Worm (Caenorhabditis elegans): ENCODE data around the gene immp-1.

The immp-1 gene

DNA sequence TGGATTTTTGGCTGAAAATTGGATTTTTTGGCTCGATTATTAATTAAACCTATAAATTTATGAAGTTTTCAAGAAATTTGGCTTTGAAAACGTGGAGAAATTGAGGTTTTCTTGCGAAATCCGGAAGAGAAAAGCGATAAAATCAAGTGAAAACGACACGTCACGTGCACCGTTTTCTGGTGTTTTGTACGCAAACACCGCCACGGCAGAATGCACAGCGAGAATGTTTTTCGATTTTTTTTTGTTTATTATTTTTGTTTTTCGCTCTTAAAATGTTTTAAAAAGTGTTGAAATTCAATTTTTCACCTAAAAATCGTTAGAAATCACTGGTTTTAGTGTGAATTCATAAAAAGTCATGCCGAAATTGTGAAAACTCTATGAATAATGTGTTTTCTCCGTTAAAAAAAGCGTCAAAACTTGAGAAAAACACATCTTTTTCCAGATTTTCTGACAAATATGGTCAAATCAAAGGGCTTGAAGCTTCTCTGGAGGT, at the start of gene immp-1:
Gene immp-1, plus strand, starts transcription at position 443 of the 493 bp plus-strand sequence.
- TF ChIP-seq nhr-28 (tag; optimal IDR thresholded peaks at IDR 0.05): no peak
- no peak for TF ChIP-seq nhr-76 (tag; optimal IDR thresholded peaks at IDR 0.05)
- TF ChIP-seq sea-2 (GFP tag; optimal IDR thresholded peaks at IDR 0.05): no peak
- no peak for TF ChIP-seq R02D3.7 (tag; optimal IDR thresholded peaks at IDR 0.05)
- TF ChIP-seq unc-62 (GFP tag; optimal IDR thresholded peaks at IDR 0.05): no peak
- no peak for TF ChIP-seq elt-3 (tag; optimal IDR thresholded peaks at IDR 0.05)
- TF ChIP-seq lin-39 (tag; optimal IDR thresholded peaks at IDR 0.05): no peak
- TF ChIP-seq lsy-12 (tag; optimal IDR thresholded peaks at IDR 0.05): no peak
- no peak for TF ChIP-seq eor-1 (tag; optimal IDR thresholded peaks at IDR 0.05)
- TF ChIP-seq unc-39 (tag; optimal IDR thresholded peaks at IDR 0.05): no peak
- no peak for TF ChIP-seq mdl-1 (tag; optimal IDR thresholded peaks at IDR 0.05)
- TF ChIP-seq ztf-4 (tag; optimal IDR thresholded peaks at IDR 0.05): no peak
- no peak for TF ChIP-seq ama-1 (optimal IDR thresholded peaks at IDR 0.05)
- TF ChIP-seq fkh-2 (tag; optimal IDR thresholded peaks at IDR 0.05): no peak
- no peak for TF ChIP-seq ztf-11 (tag; optimal IDR thresholded peaks at IDR 0.05)
- TF ChIP-seq nhr-23 (tag; optimal IDR thresholded peaks at IDR 0.05): peak; percentile 68
- TF ChIP-seq egl-27 (tag; optimal IDR thresholded peaks at IDR 0.05): no peak
- no peak for TF ChIP-seq fkh-10 (GFP tag; optimal IDR thresholded peaks at IDR 0.05)
- TF ChIP-seq ceh-16 (tag; optimal IDR thresholded peaks at IDR 0.05): no peak
- TF ChIP-seq ceh-9 (tag; optimal IDR thresholded peaks at IDR 0.05): no peak
- peak; percentile 28 for TF ChIP-seq nhr-25 (tag; optimal IDR thresholded peaks at IDR 0.05)
- no peak for TF ChIP-seq zag-1 (tag; optimal IDR thresholded peaks at IDR 0.05)
- TF ChIP-seq pqm-1 (tag; optimal IDR thresholded peaks at IDR 0.05): no peak
- TF ChIP-seq mml-1 (tag; optimal IDR thresholded peaks at IDR 0.05): no peak
- TF ChIP-seq hmg-11 (tag; optimal IDR thresholded peaks at IDR 0.05): no peak
- TF ChIP-seq pha-4 (tag; optimal IDR thresholded peaks at IDR 0.05): peak; percentile 70
- TF ChIP-seq aly-2 (tag; optimal IDR thresholded peaks at IDR 0.05): no peak
- peak; percentile 44 for TF ChIP-seq snpc-4 (tag; optimal IDR thresholded peaks at IDR 0.05)
- peak; percentile 29 for TF ChIP-seq lin-15B (tag; optimal IDR thresholded peaks at IDR 0.05)
- no peak for TF ChIP-seq tbx-2 (tag; optimal IDR thresholded peaks at IDR 0.05)
- TF ChIP-seq egl-5 (tag; optimal IDR thresholded peaks at IDR 0.05): peak; percentile 22
- peak; percentile 58 for TF ChIP-seq nfya-1 (tag; optimal IDR thresholded peaks at IDR 0.05; ENCODE audit: insufficient read depth)

DNA sequence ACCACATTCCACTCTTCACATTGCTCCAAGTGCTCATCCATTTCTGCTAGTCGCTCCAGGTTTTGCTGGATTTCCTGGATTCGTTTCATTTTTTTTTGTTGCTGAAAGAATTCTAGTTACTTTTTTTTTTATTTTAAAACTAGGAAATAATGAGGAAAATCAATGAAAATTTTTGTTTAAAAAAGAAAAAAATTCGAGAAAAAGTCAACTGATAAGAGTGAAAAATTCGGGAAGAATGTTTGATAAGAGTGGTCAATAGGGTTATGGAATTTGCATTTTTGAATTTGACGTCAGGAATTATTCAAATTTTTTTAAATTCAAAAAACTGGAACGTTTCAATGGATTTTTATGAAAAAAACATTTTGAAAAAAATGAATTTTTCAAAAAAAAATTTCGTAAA, 48.2 kb upstream of the immp-1 start, which contains the start of gene Y41C4A.12:
Gene Y41C4A.12, minus strand, starts transcription at position 101 of the 400 bp plus-strand sequence.
- TF ChIP-seq egl-27 (tag; optimal IDR thresholded peaks at IDR 0.05) (no peak), fkh-2 (tag; optimal IDR thresholded peaks at IDR 0.05) (no peak), zag-1 (tag; optimal IDR thresholded peaks at IDR 0.05) (no peak), eor-1 (tag; optimal IDR thresholded peaks at IDR 0.05) (no peak), lin-15B (tag; optimal IDR thresholded peaks at IDR 0.05) (no peak), elt-1 (tag; optimal IDR thresholded peaks at IDR 0.05) (no peak), nhr-43 (tag; optimal IDR thresholded peaks at IDR 0.05; ENCODE audit: poor library complexity, severe bottlenecking) (no peak), nhr-12 (tag; optimal IDR thresholded peaks at IDR 0.05) (no peak), fos-1 (tag; optimal IDR thresholded peaks at IDR 0.05) (no peak), mml-1 (tag; optimal IDR thresholded peaks at IDR 0.05) (no peak)

- TF ChIP-seq nhr-43 (tag; optimal IDR thresholded peaks at IDR 0.05; ENCODE audit: poor library complexity, severe bottlenecking): no peak
- TF ChIP-seq fkh-2 (tag; optimal IDR thresholded peaks at IDR 0.05): no peak
- no peak for TF ChIP-seq zag-1 (tag; optimal IDR thresholded peaks at IDR 0.05)
- no peak for TF ChIP-seq lin-15B (tag; optimal IDR thresholded peaks at IDR 0.05)
- TF ChIP-seq pha-4 (tag; optimal IDR thresholded peaks at IDR 0.05): no peak
- TF ChIP-seq lsy-12 (tag; optimal IDR thresholded peaks at IDR 0.05): no peak
- TF ChIP-seq fos-1 (tag; optimal IDR thresholded peaks at IDR 0.05): no peak
- peak in 2 of 3 experiments; percentile 87 to 91 for TF ChIP-seq elt-3 (tag; optimal IDR thresholded peaks at IDR 0.05)
- TF ChIP-seq tbx-2 (tag; optimal IDR thresholded peaks at IDR 0.05): no peak
- no peak for TF ChIP-seq daf-12 (tag; optimal IDR thresholded peaks at IDR 0.05)
- TF ChIP-seq hmg-11 (tag; optimal IDR thresholded peaks at IDR 0.05): peak; percentile 5
- TF ChIP-seq jun-1 (tag; optimal IDR thresholded peaks at IDR 0.05): no peak
- TF ChIP-seq unc-39 (tag; optimal IDR thresholded peaks at IDR 0.05): no peak
- peak; percentile 49 for TF ChIP-seq nhr-23 (tag; optimal IDR thresholded peaks at IDR 0.05)
- TF ChIP-seq elt-2 (tag; optimal IDR thresholded peaks at IDR 0.05): peak; percentile 74
- TF ChIP-seq nhr-11 (tag; optimal IDR thresholded peaks at IDR 0.05): no peak
Measured at ce11 chrIII:11727010-11727409, 47.7 kb upstream of the immp-1 start.
